Worm (Caenorhabditis elegans) whole organism, dauer: ENCODE data around the gene ZK1290.7.

Source experiments
- unc-62 ChIP-seq: sonication (generic microtip); optimal IDR thresholded peaks from 2 replicates; lab custom pipeline; 2017; ENCODE audit warnings: missing biosample characterization, missing genetic modification reagents, missing genetic modification characterization

Gene ZK1290.7

ce11 chrII:7493599-7493998 is 31.8 kb downstream of the ZK1290.7 start, which contains the start of gene nas-23:
Gene nas-23, minus strand, starts transcription at chrII:7493699.
- no peak for TF ChIP-seq unc-62 (GFP tag; lab: Kevin White, UChicago)

ce11 chrII:7489605-7490004 is 35.8 kb downstream of the ZK1290.7 start, which contains the start of gene D1022.9:
Gene D1022.9, minus strand, starts transcription at chrII:7489705.
- no peak for TF ChIP-seq unc-62 (GFP tag; lab: Kevin White, UChicago)

- no peak for TF ChIP-seq unc-62 (GFP tag; lab: Kevin White, UChicago)
Measured at ce11 chrII:7483009-7483408, 42.3 kb downstream of the ZK1290.7 start, which contains the start of gene cah-2. Gene cah-2, minus strand, starts transcription at chrII:7483109.

- no peak for TF ChIP-seq unc-62 (GFP tag; lab: Kevin White, UChicago)
Measured at ce11 chrII:7478487-7479234, 46.7 kb downstream of the ZK1290.7 start, which contains the start of the genes aka-1 and ubc-6. Gene aka-1, minus strand, starts transcription at chrII:7478537. Gene ubc-6, plus strand, starts transcription at chrII:7479187.
